Fruit fly (Drosophila melanogaster) whole organism, prepupa: ENCODE results near the gene CG12316.

Source experiments
- Blimp-1 ChIP-seq: fragments of 200-800 bp; sonication (Bioruptor generic); optimal IDR thresholded peaks from 3 replicates; lab custom pipeline; 2017; ENCODE audit warnings: missing biosample characterization, missing genetic modification characterization, mild to moderate bottlenecking, moderate library complexity, missing genetic modification reagents
- CG11294 ChIP-seq: fragments of 200-800 bp; sonication (Bioruptor generic); IDR thresholded peaks from 2 replicates; pipeline ENCODE4 v1.3.6; 2022; ENCODE audit warnings: missing biosample characterization, missing genetic modification characterization
- CG11902 ChIP-seq: fragments of 200-800 bp; sonication (Bioruptor generic); optimal IDR thresholded peaks from 3 replicates; lab custom pipeline; 2016; ENCODE audit warnings: missing biosample characterization, missing genetic modification characterization
- CG15336 ChIP-seq: fragments of 200-800 bp; sonication (Bioruptor generic); IDR thresholded peaks from 2 replicates; pipeline ENCODE4 v1.3.6; 2022; ENCODE audit warnings: missing biosample characterization, missing genetic modification characterization
- CG1621 ChIP-seq: fragments of 200-800 bp; sonication (Bioruptor generic); optimal IDR thresholded peaks from 3 replicates; lab custom pipeline; 2018; ENCODE audit warnings: missing biosample characterization, mild to moderate bottlenecking, missing genetic modification characterization
- CG16779 ChIP-seq: fragments of 200-800 bp; sonication (Bioruptor generic); optimal IDR thresholded peaks from 3 replicates; lab custom pipeline; 2017; ENCODE audit warnings: missing biosample characterization, mild to moderate bottlenecking, missing genetic modification characterization
- CG4318 ChIP-seq: fragments of 200-800 bp; sonication (Bioruptor generic); optimal IDR thresholded peaks from 3 replicates; lab custom pipeline; 2017; ENCODE audit warnings: missing biosample characterization, mild to moderate bottlenecking, missing genetic modification characterization
- CG6276 ChIP-seq: fragments of 200-800 bp; sonication (Bioruptor generic); optimal IDR thresholded peaks from 2 replicates; lab custom pipeline; 2017; ENCODE audit warnings: missing biosample characterization, mild to moderate bottlenecking, missing genetic modification characterization
- CG6792 ChIP-seq: fragments of 200-800 bp; sonication (Bioruptor generic); optimal IDR thresholded peaks from 3 replicates; lab custom pipeline; 2016; ENCODE audit warnings: missing biosample characterization, missing genetic modification characterization
- CG6808 ChIP-seq: fragments of 200-800 bp; sonication (Bioruptor generic); optimal IDR thresholded peaks from 3 replicates; lab custom pipeline; 2017; ENCODE audit warnings: missing biosample characterization, missing genetic modification characterization, mild to moderate bottlenecking, moderate library complexity, missing genetic modification reagents
- CG7368 ChIP-seq: fragments of 200-800 bp; sonication (Bioruptor generic); optimal IDR thresholded peaks from 3 replicates; lab custom pipeline; 2016; ENCODE audit warnings: missing biosample characterization, missing genetic modification characterization
- CG9139 ChIP-seq: fragments of 200-800 bp; sonication (Bioruptor generic); optimal IDR thresholded peaks from 3 replicates; lab custom pipeline; 2017; ENCODE audit warnings: missing biosample characterization, mild to moderate bottlenecking, missing genetic modification characterization
- Eip78C ChIP-seq: fragments of 200-800 bp; sonication (Bioruptor generic); peaks from one replicate; lab custom pipeline; 2016; ENCODE audit warnings: missing biosample characterization, missing genetic modification characterization
- Eip93F ChIP-seq: fragments of 200-800 bp; sonication (Bioruptor generic); optimal IDR thresholded peaks from 2 replicates; lab custom pipeline; 2016; ENCODE audit warnings: missing biosample characterization, mild to moderate bottlenecking, missing genetic modification characterization
- Ets96B ChIP-seq: fragments of 200-800 bp; optimal IDR thresholded peaks from 2 replicates; lab custom pipeline; 2019; ENCODE audit warnings: missing biosample characterization, mild to moderate bottlenecking, missing genetic modification characterization, moderate library complexity
- Hr38 ChIP-seq: sonication (Bioruptor generic); optimal IDR thresholded peaks from 2 replicates; lab custom pipeline; 2016; ENCODE audit warnings: missing biosample characterization, missing genetic modification characterization
- Hr39 ChIP-seq: fragments of 200-800 bp; sonication (Bioruptor generic); optimal IDR thresholded peaks from 2 replicates; lab custom pipeline; 2016; ENCODE audit warnings: missing biosample characterization, missing genetic modification characterization
- Hr4 ChIP-seq: fragments of 200-800 bp; sonication (Bioruptor generic); optimal IDR thresholded peaks from 3 replicates; lab custom pipeline; 2016; ENCODE audit warnings: missing biosample characterization, missing genetic modification characterization
- Met ChIP-seq: fragments of 200-800 bp; sonication (Bioruptor generic); optimal IDR thresholded peaks from 3 replicates; lab custom pipeline; 2016; ENCODE audit warnings: missing biosample characterization, missing genetic modification characterization
- OdsH ChIP-seq: fragments of 200-800 bp; sonication (Bioruptor generic); optimal IDR thresholded peaks from 3 replicates; lab custom pipeline; 2016; ENCODE audit warnings: missing biosample characterization, missing genetic modification characterization
- Sox102F ChIP-seq: fragments of 200-800 bp; sonication (Bioruptor generic); optimal IDR thresholded peaks from 2 replicates; lab custom pipeline; 2016; ENCODE audit warnings: missing biosample characterization, mild to moderate bottlenecking, missing genetic modification characterization
- Sox15 ChIP-seq: fragments of 200-800 bp; sonication (Bioruptor generic); optimal IDR thresholded peaks from 3 replicates; lab custom pipeline; 2016; ENCODE audit warnings: missing biosample characterization, missing genetic modification characterization
- achi ChIP-seq: fragments of 200-800 bp; sonication (Bioruptor generic); optimal IDR thresholded peaks from 3 replicates; lab custom pipeline; 2016; ENCODE audit warnings: missing biosample characterization, missing genetic modification characterization
- acj6 ChIP-seq: fragments of 200-800 bp; sonication (Bioruptor generic); optimal IDR thresholded peaks from 3 replicates; lab custom pipeline; 2016; ENCODE audit warnings: missing biosample characterization, missing genetic modification characterization
- cyc ChIP-seq: fragments of 200-800 bp; sonication (Bioruptor generic); optimal IDR thresholded peaks from 3 replicates; lab custom pipeline; 2016; ENCODE audit warnings: missing biosample characterization, missing genetic modification characterization
- dac ChIP-seq: fragments of 200-800 bp; sonication (Bioruptor generic); optimal IDR thresholded peaks from 2 replicates; lab custom pipeline; 2017; ENCODE audit warnings: missing biosample characterization, mild to moderate bottlenecking, missing genetic modification characterization
- dsx ChIP-seq: fragments of 200-800 bp; optimal IDR thresholded peaks from 3 replicates; lab custom pipeline; 2019; ENCODE audit warnings: missing biosample characterization, mild to moderate bottlenecking, missing genetic modification characterization, moderate library complexity; ENCODE audit not compliant: poor library complexity, severe bottlenecking
- eg ChIP-seq: fragments of 200-800 bp; sonication (Bioruptor generic); IDR thresholded peaks from 3 replicates; pipeline ENCODE4 v1.3.6; 2022; ENCODE audit warnings: missing biosample characterization, missing genetic modification characterization
- fd59A ChIP-seq: fragments of 200-800 bp; sonication (Bioruptor generic); optimal IDR thresholded peaks from 2 replicates; lab custom pipeline; 2017; ENCODE audit warnings: missing biosample characterization, mild to moderate bottlenecking, missing genetic modification characterization, missing genetic modification reagents
- fkh ChIP-seq: fragments of 200-800 bp; sonication (Bioruptor generic); optimal IDR thresholded peaks from 3 replicates; lab custom pipeline; 2017; ENCODE audit warnings: missing biosample characterization, mild to moderate bottlenecking, missing genetic modification characterization, moderate library complexity
- lz ChIP-seq: fragments of 200-800 bp; sonication (Bioruptor generic); optimal IDR thresholded peaks from 3 replicates; lab custom pipeline; 2016; ENCODE audit warnings: missing biosample characterization, missing genetic modification characterization
- net ChIP-seq: fragments of 200-800 bp; sonication (Bioruptor generic); optimal IDR thresholded peaks from 3 replicates; lab custom pipeline; 2016; ENCODE audit warnings: missing biosample characterization, missing genetic modification characterization
- salr ChIP-seq, 2 experiments: fragments of 200-800 bp; sonication (Bioruptor generic); optimal IDR thresholded peaks; 3 replicates each; lab custom pipeline; 2016 to 2018; ENCODE audit warnings: missing biosample characterization in 2 of 2, missing genetic modification characterization in 2 of 2, mild to moderate bottlenecking in 1 of 2
- spab ChIP-seq: fragments of 200-800 bp; sonication (Bioruptor generic); optimal IDR thresholded peaks from 2 replicates; lab custom pipeline; 2017; ENCODE audit warnings: missing biosample characterization, mild to moderate bottlenecking, missing genetic modification characterization, missing genetic modification reagents
- ss ChIP-seq, 2 experiments: fragments of 200-800 bp; sonication (Bioruptor generic); optimal IDR thresholded peaks; 2 replicates in 1 of 2; 3 replicates in 1 of 2; lab custom pipeline; 2017 to 2018; ENCODE audit warnings: mild to moderate bottlenecking in 2 of 2, missing biosample characterization in 2 of 2, missing genetic modification characterization in 2 of 2, moderate library complexity in 1 of 2
- topi ChIP-seq: fragments of 200-800 bp; sonication (Bioruptor generic); optimal IDR thresholded peaks from 3 replicates; lab custom pipeline; 2016; ENCODE audit warnings: missing biosample characterization, missing genetic modification characterization

CG12316 gene

dm6 chr3L:15171769-15172403, 35.2 kb upstream of the CG12316 start (continued):
- TF ChIP-seq cyc (GFP tag; lab: Kevin White, UChicago) (no peak), CG1621 (tag; lab: Kevin White, UChicago) (no peak), OdsH (GFP tag; lab: Kevin White, UChicago) (peak; percentile 36), CG6276 (GFP tag; lab: Kevin White, UChicago) (peak; percentile 39), dac (GFP tag; lab: Kevin White, UChicago) (no peak), acj6 (GFP tag; lab: Kevin White, UChicago) (no peak), CG6808 (GFP tag; lab: Kevin White, UChicago) (no peak), fd59A (GFP tag; lab: Kevin White, UChicago) (no peak), Ets96B (tag; lab: Kevin White, UChicago) (no peak), Hr38 (no peak), achi (GFP tag; lab: Kevin White, UChicago) (peak; percentile 37), CG7368 (GFP tag; lab: Kevin White, UChicago) (no peak), lz (no peak), CG9139 (GFP tag; lab: Kevin White, UChicago) (no peak), ss (GFP tag; optimal IDR thresholded peaks at IDR 0.05; lab: Kevin White, UChicago) (no peak), eg (GFP tag; lab: Robert Waterston, UW) (peak; percentile 53; the same call in 1 of the 3 replicates), CG11294 (no peak), CG11902 (GFP tag; lab: Kevin White, UChicago) (no peak), Blimp-1 (GFP tag; lab: Kevin White, UChicago) (no peak)

dm6 chr3L:15169795-15170194, 33.1 kb upstream of the CG12316 start:
- peak; percentile 46 for TF ChIP-seq fkh (GFP tag; lab: Kevin White, UChicago)
- TF ChIP-seq Sox102F (GFP tag; lab: Kevin White, UChicago) = no peak
- TF ChIP-seq, all 60 proteins: peak for 1

- TF ChIP-seq achi (GFP tag; lab: Kevin White, UChicago) (no peak), Eip93F (GFP tag; lab: Kevin White, UChicago) (no peak), acj6 (GFP tag; lab: Kevin White, UChicago) (no peak), CG4318 (no peak)
Observed at dm6 chr3L:15169010-15169409, 32.3 kb upstream of the CG12316 start.

dm6 chr3L:15163414-15163813, 26.7 kb upstream of the CG12316 start, which contains the start of gene CG7011:
Gene CG7011 (minus strand): TSS chr3L:15163628.
- TF ChIP-seq Eip78C (peak; percentile 54), net (GFP tag; lab: Kevin White, UChicago) (no peak), achi (GFP tag; lab: Kevin White, UChicago) (peak; percentile 5)

dm6 chr3L:15162988-15163387, 26.3 kb upstream of the CG12316 start:
- no peak for TF ChIP-seq CG1621 (tag; lab: Kevin White, UChicago)
- TF ChIP-seq spab = no peak
- TF ChIP-seq OdsH (GFP tag; lab: Kevin White, UChicago) = no peak
- TF ChIP-seq topi = no peak
- TF ChIP-seq Sox15 (GFP tag; lab: Kevin White, UChicago) = no peak
- TF ChIP-seq cyc (GFP tag; lab: Kevin White, UChicago) = no peak
- no peak for TF ChIP-seq CG15336
- no peak for TF ChIP-seq Hr39 (GFP tag; lab: Kevin White, UChicago)
- no peak for TF ChIP-seq Met (GFP tag; lab: Kevin White, UChicago)
- no peak for TF ChIP-seq dsx (GFP tag; lab: Kevin White, UChicago)
- no peak for TF ChIP-seq CG7368 (GFP tag; lab: Kevin White, UChicago)
- no peak for TF ChIP-seq Hr4 (GFP tag; lab: Kevin White, UChicago)
- TF ChIP-seq Sox102F (GFP tag; lab: Kevin White, UChicago) = no peak
- no peak for TF ChIP-seq CG6792 (GFP tag; lab: Kevin White, UChicago)
- TF ChIP-seq CG16779 (tag; lab: Kevin White, UChicago) = no peak
- no peak for TF ChIP-seq salr (GFP tag; optimal IDR thresholded peaks at IDR 0.05; lab: Kevin White, UChicago)
